Worm (Caenorhabditis elegans) whole organism, midembryonic: ENCODE data around the gene F10C1.1.

Source experiments
- T22C8.4 ChIP-seq: fragments of 200-800 bp; sonication (Bioruptor generic); IDR thresholded peaks from 2 replicates; pipeline ENCODE4 v1.3.6; 2022; ENCODE audit warnings: missing genetic modification characterization, missing compliant biosample characterization
- cog-1 ChIP-seq: sonication (generic microtip); optimal IDR thresholded peaks from 2 replicates; lab custom pipeline; 2016; ENCODE audit warnings: missing genetic modification characterization, missing compliant biosample characterization
- flt-1 ChIP-seq: fragments of 200-800 bp; sonication (Bioruptor generic); IDR thresholded peaks from 2 replicates; pipeline ENCODE4 v1.3.6; 2022; ENCODE audit warnings: missing genetic modification characterization, missing compliant biosample characterization
- klf-2 ChIP-seq: fragments of 200-800 bp; sonication (Bioruptor generic); conservative IDR thresholded peaks from 2 replicates; pipeline ENCODE4 v1.3.6; 2022; ENCODE audit warnings: missing genetic modification reagents, missing genetic modification characterization, missing compliant biosample characterization
- ref-1 ChIP-seq: fragments of 200-800 bp; sonication (Bioruptor generic); conservative IDR thresholded peaks from 2 replicates; pipeline ENCODE4 v1.3.6; 2022; ENCODE audit warnings: missing genetic modification reagents, missing genetic modification characterization, missing compliant biosample characterization
- tab-1 ChIP-seq: fragments of 200-800 bp; sonication (Bioruptor generic); IDR thresholded peaks from 2 replicates; pipeline ENCODE4 v1.3.6; 2022; ENCODE audit warnings: missing genetic modification characterization, missing compliant biosample characterization
- ztf-23 ChIP-seq: fragments of 200-800 bp; sonication (Bioruptor generic); IDR thresholded peaks from 2 replicates; pipeline ENCODE4 v1.3.6; 2022; ENCODE audit warnings: missing genetic modification reagents, missing genetic modification characterization, missing compliant biosample characterization
- ztf-29 ChIP-seq: fragments of 200-800 bp; sonication (Bioruptor generic); IDR thresholded peaks from 2 replicates; pipeline ENCODE4 v1.3.6; 2022; ENCODE audit warnings: missing genetic modification reagents, missing genetic modification characterization, missing compliant biosample characterization

- TF ChIP-seq T22C8.4 (GFP tag; lab: Robert Waterston, UW) (no peak), flt-1 (GFP tag; lab: Robert Waterston, UW) (no peak), tab-1 (GFP tag; lab: Robert Waterston, UW) (no peak), ztf-23 (no peak), ref-1 (GFP tag; lab: Robert Waterston, UW) (no peak), cog-1 (tag; lab: Kevin White, UChicago) (no peak), ztf-29 (GFP tag; lab: Robert Waterston, UW) (no peak), klf-2 (GFP tag; lab: Robert Waterston, UW) (no peak)
These were observed 3.3 kb downstream of the F10C1.1 start for ce11 chrII:5777372-5777771.
